Worm (Caenorhabditis elegans) whole organism, young adult: Measurements from ENCODE around the gene smk-1.

ENCODE experiments used
- C17E4.6 ChIP-seq: fragments of 200-800 bp; sonication (Bioruptor generic); IDR thresholded peaks from 2 replicates; pipeline ENCODE4 v1.3.6; 2022; ENCODE audit warnings: missing genetic modification reagents, missing genetic modification characterization, missing compliant biosample characterization
- F10E7.11 ChIP-seq: sonication (generic microtip); optimal IDR thresholded peaks from 2 replicates; lab custom pipeline; 2017; ENCODE audit warnings: mild to moderate bottlenecking, missing genetic modification characterization, moderate library complexity, missing compliant biosample characterization
- F33H1.4 ChIP-seq: fragments of 200-800 bp; sonication (Bioruptor generic); IDR thresholded peaks from 2 replicates; pipeline ENCODE4 v1.3.6; 2022; ENCODE audit warnings: missing genetic modification reagents, missing genetic modification characterization, missing compliant biosample characterization
- F49E8.2 ChIP-seq: sonication (generic microtip); optimal IDR thresholded peaks from 3 replicates; lab custom pipeline; 2017; ENCODE audit warnings: missing genetic modification characterization, mild to moderate bottlenecking, missing compliant biosample characterization, antibody characterized with exemption, moderate library complexity; ENCODE audit not compliant: insufficient read depth
- T26A5.8 ChIP-seq: sonication (generic microtip); optimal IDR thresholded peaks from 2 replicates; lab custom pipeline; 2016; ENCODE audit warnings: missing genetic modification characterization, missing compliant biosample characterization
- bed-1 ChIP-seq: fragments of 200-800 bp; sonication (Bioruptor generic); IDR thresholded peaks from 2 replicates; pipeline ENCODE4 v1.3.6; 2022; ENCODE audit warnings: missing genetic modification reagents, missing genetic modification characterization, missing compliant biosample characterization
- ceh-91 ChIP-seq: fragments of 200-800 bp; sonication (Bioruptor generic); IDR thresholded peaks from 2 replicates; pipeline ENCODE4 v1.3.6; 2022; ENCODE audit warnings: missing genetic modification reagents, missing genetic modification characterization, missing compliant biosample characterization
- dpl-1 ChIP-seq: fragments of 150-350 bp; optimal IDR thresholded peaks from 2 replicates; lab custom pipeline; 2014; ENCODE audit warnings: missing biosample characterization, missing genetic modification reagents, missing genetic modification characterization
- hrde-1 ChIP-seq: sonication (generic microtip); optimal IDR thresholded peaks from 2 replicates; lab custom pipeline; 2016; ENCODE audit warnings: missing genetic modification characterization, mild to moderate bottlenecking, missing compliant biosample characterization, moderate library complexity, missing genotype, missing genetic modification reagents, borderline replicate concordance
- hsf-1 ChIP-seq: fragments of 200-800 bp; sonication (Bioruptor generic); IDR thresholded peaks from 2 replicates; pipeline ENCODE4 v1.3.6; 2022; ENCODE audit warnings: missing genetic modification reagents, missing genetic modification characterization, missing compliant biosample characterization
- lsl-1 ChIP-seq: fragments of 200-800 bp; sonication (Bioruptor generic); optimal IDR thresholded peaks from 2 replicates; lab custom pipeline; 2018; ENCODE audit warnings: mild to moderate bottlenecking, missing genetic modification characterization, moderate library complexity, missing compliant biosample characterization
- sea-2 ChIP-seq: fragments of 200-800 bp; sonication (Bioruptor generic); IDR thresholded peaks from 2 replicates; pipeline ENCODE4 v1.3.6; 2022; ENCODE audit warnings: missing genetic modification characterization, missing compliant biosample characterization
- snpc-4 ChIP-seq, 5 experiments: fragments of 150-350 bp in 1 of 5; sonication (generic microtip) in 4 of 5; optimal IDR thresholded peaks; 2 replicates each; lab custom pipeline; 2014 to 2018; ENCODE audit warnings: missing genetic modification characterization in 5 of 5, missing biosample characterization in 3 of 5, antibody characterized with exemption in 2 of 5, mild to moderate bottlenecking in 2 of 5, missing compliant biosample characterization in 2 of 5, missing genotype in 2 of 5, moderate library complexity in 2 of 5, missing genetic modification reagents in 1 of 5
- ztf-3 ChIP-seq: fragments of 200-800 bp; sonication (Bioruptor generic); optimal IDR thresholded peaks from 2 replicates; lab custom pipeline; 2018; ENCODE audit warnings: mild to moderate bottlenecking, missing genetic modification characterization, missing compliant biosample characterization

- TF ChIP-seq lsl-1 (no peak), ztf-3 (no peak), bed-1 (GFP tag; lab: Robert Waterston, UW) (no peak), F10E7.11 (tag; lab: Kevin White, UChicago) (no peak), F33H1.4 (GFP tag; lab: Robert Waterston, UW) (no peak), hsf-1 (GFP tag; lab: Robert Waterston, UW) (no peak), hrde-1 (tag; lab: Kevin White, UChicago) (no peak), C17E4.6 (no peak), sea-2 (no peak), T26A5.8 (tag; lab: Kevin White, UChicago) (no peak), F49E8.2 (tag; lab: Kevin White, UChicago) (no peak), ceh-91 (GFP tag; lab: Robert Waterston, UW) (no peak), snpc-4 (GFP tag; optimal IDR thresholded peaks at IDR 0.05; lab: Kevin White, UChicago) (no peak), snpc-4 (tag; optimal IDR thresholded peaks at IDR 0.05; lab: Kevin White, UChicago) (no peak), dpl-1 (GFP tag; lab: Kevin White, UChicago) (no peak)
These were observed 7.6 kb upstream of the smk-1 start for ce11 chrV:8599957-8600356.
